Worm (Caenorhabditis elegans): ENCODE measurements around the gene trim-21.
A peak's percentile ranks its signal among the peaks of the same experiment; 100 is the strongest.

trim-21 gene

ce11 chrII:2324956-2325355, 12.3 kb upstream of the trim-21 start, which contains the start of gene ZK1240.11:
TSS of gene ZK1240.11 (plus strand) at chrII:2325256.
- no peak for TF ChIP-seq ceh-24 (tag; optimal IDR thresholded peaks at IDR 0.05)
- TF ChIP-seq madf-2 (tag; optimal IDR thresholded peaks at IDR 0.05) = no peak
- TF ChIP-seq unc-86 (tag; optimal IDR thresholded peaks at IDR 0.05) = no peak
- no peak for TF ChIP-seq pax-1 (tag; optimal IDR thresholded peaks at IDR 0.05)
- TF ChIP-seq hlh-8 (tag; optimal IDR thresholded peaks at IDR 0.05) = no peak

ce11 chrII:2322857-2323518, 10.3 kb upstream of the trim-21 start, which contains the start of the genes ZK1240.6 and ZK1240.2:
TSS of gene ZK1240.6 (minus strand) at chrII:2322907.
TSS of gene ZK1240.2 (plus strand) at chrII:2323376.
- TF ChIP-seq ceh-34 (tag; optimal IDR thresholded peaks at IDR 0.05) (no peak), nfya-1 (tag; optimal IDR thresholded peaks at IDR 0.05) (no peak), ceh-2 (tag; optimal IDR thresholded peaks at IDR 0.05) (no peak), fkh-6 (tag; optimal IDR thresholded peaks at IDR 0.05) (no peak), nhr-232 (tag; optimal IDR thresholded peaks at IDR 0.05) (no peak), ceh-24 (tag; optimal IDR thresholded peaks at IDR 0.05) (no peak), sdc-2 (tag; optimal IDR thresholded peaks at IDR 0.05) (no peak), ceh-22 (tag; optimal IDR thresholded peaks at IDR 0.05) (no peak), lin-11 (tag; optimal IDR thresholded peaks at IDR 0.05) (no peak), lim-6 (tag; optimal IDR thresholded peaks at IDR 0.05) (no peak), hlh-8 (tag; optimal IDR thresholded peaks at IDR 0.05) (no peak), T23F11.4 (GFP tag; optimal IDR thresholded peaks at IDR 0.05) (no peak), ceh-45 (GFP tag; IDR thresholded peaks at IDR 0.05) (no peak), ceh-9 (tag; optimal IDR thresholded peaks at IDR 0.05) (no peak), zip-5 (tag; optimal IDR thresholded peaks at IDR 0.05) (no peak), tbx-2 (tag; optimal IDR thresholded peaks at IDR 0.05) (no peak), ceh-18 (tag; optimal IDR thresholded peaks at IDR 0.05) (no peak), hlh-30 (tag; optimal IDR thresholded peaks at IDR 0.05; ENCODE audit: insufficient read depth) (no peak), unc-86 (tag; optimal IDR thresholded peaks at IDR 0.05) (no peak), npax-4 (tag; optimal IDR thresholded peaks at IDR 0.05) (no peak)

ce11 chrII:2320097-2320496, 7.5 kb upstream of the trim-21 start, which contains the start of gene ZK1240.3:
TSS of gene ZK1240.3 (plus strand) at chrII:2320334.
- TF ChIP-seq elt-2 (tag; optimal IDR thresholded peaks at IDR 0.05) (peak; percentile 17), ceh-9 (tag; optimal IDR thresholded peaks at IDR 0.05) (no peak), ceh-30 (tag; optimal IDR thresholded peaks at IDR 0.05) (no peak)

DNA sequence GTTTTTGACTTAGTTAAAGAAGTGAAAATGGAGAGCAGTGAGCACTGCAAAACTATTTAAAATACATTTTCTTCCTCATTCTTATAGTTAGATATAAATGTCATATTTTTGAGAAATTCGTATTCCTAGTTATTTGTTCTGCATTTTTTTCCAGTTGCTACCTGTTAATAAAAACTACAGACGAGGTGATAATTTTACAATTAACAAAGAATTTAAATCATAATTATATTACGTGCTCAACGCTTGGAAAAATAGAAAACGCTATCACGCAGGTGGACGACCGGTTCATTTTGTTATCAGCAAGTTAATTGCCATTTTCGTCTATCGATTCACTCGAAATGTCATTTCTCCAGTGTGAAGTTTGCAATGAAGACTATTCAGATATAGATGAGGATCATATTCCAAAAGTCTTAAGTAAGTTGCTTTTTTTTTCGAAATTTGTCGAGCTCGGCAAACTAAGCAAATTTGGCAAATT, 5.3 kb upstream of the trim-21 start, which contains the start of the genes ZK1240.5 and ZK1240.9:
TSS of gene ZK1240.5 (minus strand) at position 51 of the 475 bp plus-strand sequence.
TSS of gene ZK1240.9 (plus strand) at position 307 of the 475 bp plus-strand sequence.
- TF ChIP-seq elt-2 (tag; optimal IDR thresholded peaks at IDR 0.05) (no peak), che-1 (tag; optimal IDR thresholded peaks at IDR 0.05) (no peak), ama-1 (optimal IDR thresholded peaks at IDR 0.05) (no peak), Y22D7AL.16 (tag; optimal IDR thresholded peaks at IDR 0.05) (no peak), pha-2 (tag; optimal IDR thresholded peaks at IDR 0.05) (no peak), ets-4 (tag; optimal IDR thresholded peaks at IDR 0.05) (no peak), unc-55 (GFP tag; optimal IDR thresholded peaks at IDR 0.05) (no peak), fkh-6 (tag; optimal IDR thresholded peaks at IDR 0.05) (no peak), rnt-1 (tag; optimal IDR thresholded peaks at IDR 0.05) (no peak), pat-9 (tag; optimal IDR thresholded peaks at IDR 0.05) (no peak), pag-3 (tag; optimal IDR thresholded peaks at IDR 0.05; ENCODE audit: borderline replicate concordance) (no peak), dve-1 (tag; optimal IDR thresholded peaks at IDR 0.05) (no peak)

DNA sequence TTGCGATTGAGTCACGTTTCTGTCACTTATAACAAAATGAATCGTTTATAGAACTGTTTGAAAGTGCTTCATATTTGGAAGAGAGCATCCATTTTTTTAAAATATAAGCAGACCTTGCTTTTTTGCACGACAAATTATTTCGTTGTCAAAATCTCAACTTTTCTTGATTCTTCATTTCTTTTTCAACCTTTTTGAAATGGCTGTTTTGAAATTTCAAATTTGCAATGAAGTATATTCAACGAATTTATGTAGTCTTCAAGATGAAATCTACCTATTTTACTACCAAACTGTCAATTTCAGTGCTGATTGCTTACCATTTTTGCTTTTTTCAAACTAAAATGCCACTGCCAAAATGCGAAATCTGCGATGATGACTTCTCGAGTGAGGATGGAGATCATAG, 5.9 kb downstream of the trim-21 start, which contains the start of gene B0281.3:
TSS of gene B0281.3 (plus strand) at position 301 of the 400 bp plus-strand sequence.
- no peak for TF ChIP-seq ref-2 (tag; optimal IDR thresholded peaks at IDR 0.05)
- TF ChIP-seq nfya-1 (tag; optimal IDR thresholded peaks at IDR 0.05) = no peak
- TF ChIP-seq elt-2 (tag; optimal IDR thresholded peaks at IDR 0.05) = no peak
- no peak for TF ChIP-seq hlh-30 (tag; optimal IDR thresholded peaks at IDR 0.05; ENCODE audit: insufficient read depth)
- TF ChIP-seq mec-3 (tag; optimal IDR thresholded peaks at IDR 0.05; ENCODE audit: borderline replicate concordance) = no peak
- TF ChIP-seq ceh-9 (tag; optimal IDR thresholded peaks at IDR 0.05) = no peak
- no peak for TF ChIP-seq ceh-48 (tag; optimal IDR thresholded peaks at IDR 0.05)
- TF ChIP-seq che-1 (tag; optimal IDR thresholded peaks at IDR 0.05) = no peak
- TF ChIP-seq odd-2 (tag; optimal IDR thresholded peaks at IDR 0.05) = no peak
- no peak for TF ChIP-seq pax-1 (tag; optimal IDR thresholded peaks at IDR 0.05)
- no peak for TF ChIP-seq F13H6.1 (tag; optimal IDR thresholded peaks at IDR 0.05)
- TF ChIP-seq C38D4.7 (GFP tag; optimal IDR thresholded peaks at IDR 0.05) = no peak
- no peak for TF ChIP-seq pag-3 (tag; optimal IDR thresholded peaks at IDR 0.05; ENCODE audit: borderline replicate concordance)
- TF ChIP-seq fkh-6 (tag; optimal IDR thresholded peaks at IDR 0.05) = no peak

Measured in whole organism, late embryonic.